Worm (Caenorhabditis elegans) whole organism, L3 larva: ENCODE data around the gene T16G12.9.
A peak's percentile ranks its signal among the peaks of the same experiment; 100 is the strongest.

ENCODE experiments used
- R02D3.7 ChIP-seq: fragments of 150-350 bp; optimal IDR thresholded peaks from 2 replicates; lab custom pipeline; 2014; ENCODE audit warnings: missing biosample characterization, missing genetic modification characterization
- ZK546.5 ChIP-seq: sonication (generic microtip); optimal IDR thresholded peaks from 2 replicates; lab custom pipeline; 2017; ENCODE audit warnings: missing biosample characterization, missing genetic modification characterization
- aly-2 ChIP-seq: fragments of 150-350 bp; optimal IDR thresholded peaks from 2 replicates; lab custom pipeline; 2014; ENCODE audit warnings: missing biosample characterization, missing genetic modification characterization
- ama-1 ChIP-seq: fragments of 150-350 bp; optimal IDR thresholded peaks from 2 replicates; lab custom pipeline; 2018
- ceh-28 ChIP-seq: fragments of 150-350 bp; optimal IDR thresholded peaks from 2 replicates; lab custom pipeline; 2014; ENCODE audit warnings: missing biosample characterization, missing genetic modification reagents, missing genetic modification characterization
- ceh-82 ChIP-seq: fragments of 150-350 bp; optimal IDR thresholded peaks from 2 replicates; lab custom pipeline; 2014; ENCODE audit warnings: missing biosample characterization, missing genetic modification characterization
- ceh-9 ChIP-seq: sonication (generic microtip); optimal IDR thresholded peaks from 2 replicates; lab custom pipeline; 2018; ENCODE audit warnings: missing biosample characterization, missing genetic modification characterization
- daf-12 ChIP-seq: fragments of 150-350 bp; optimal IDR thresholded peaks from 2 replicates; lab custom pipeline; 2014; ENCODE audit warnings: missing biosample characterization, missing genetic modification reagents, missing genetic modification characterization
- egl-27 ChIP-seq: sonication (generic microtip); optimal IDR thresholded peaks from 4 replicates; lab custom pipeline; 2017; ENCODE audit warnings: missing biosample characterization, missing genetic modification reagents, missing genetic modification characterization
- egl-5 ChIP-seq: fragments of 150-350 bp; optimal IDR thresholded peaks from 2 replicates; lab custom pipeline; 2017; ENCODE audit warnings: missing biosample characterization, missing genetic modification reagents, missing genetic modification characterization, inconsistent platforms
- elt-1 ChIP-seq: fragments of 150-350 bp; optimal IDR thresholded peaks from 2 replicates; lab custom pipeline; 2014; ENCODE audit warnings: missing biosample characterization, missing genetic modification characterization
- elt-2 ChIP-seq: sonication (generic microtip); optimal IDR thresholded peaks from 2 replicates; lab custom pipeline; 2016; ENCODE audit warnings: missing genetic modification reagents, mild to moderate bottlenecking, missing genetic modification characterization, missing compliant biosample characterization
- elt-3 ChIP-seq, 3 experiments: fragments of 150-350 bp in 1 of 3; sonication (generic microtip) in 2 of 3; optimal IDR thresholded peaks; 2 replicates in 2 of 3; 4 replicates in 1 of 3; lab custom pipeline; 2014 to 2017; ENCODE audit warnings: missing biosample characterization in 3 of 3, missing genetic modification characterization in 3 of 3
- eor-1 ChIP-seq, 2 experiments: fragments of 150-350 bp; optimal IDR thresholded peaks; 2 replicates each; lab custom pipeline; 2014 to 2018; ENCODE audit warnings: missing biosample characterization in 2 of 2, missing genetic modification characterization in 2 of 2
- fkh-10 ChIP-seq: sonication (generic microtip); optimal IDR thresholded peaks from 2 replicates; lab custom pipeline; 2017; ENCODE audit warnings: missing biosample characterization, missing genetic modification reagents, missing genetic modification characterization
- fkh-2 ChIP-seq: fragments of 150-350 bp; optimal IDR thresholded peaks from 2 replicates; lab custom pipeline; 2014; ENCODE audit warnings: missing biosample characterization, missing genetic modification reagents, missing genetic modification characterization
- hmg-11 ChIP-seq: sonication (generic microtip); optimal IDR thresholded peaks from 2 replicates; lab custom pipeline; 2016; ENCODE audit warnings: missing genetic modification characterization, missing compliant biosample characterization
- jun-1 ChIP-seq: fragments of 150-350 bp; optimal IDR thresholded peaks from 2 replicates; lab custom pipeline; 2014; ENCODE audit warnings: missing biosample characterization, missing genetic modification reagents, missing genetic modification characterization
- lin-15B ChIP-seq: fragments of 150-350 bp; optimal IDR thresholded peaks from 2 replicates; lab custom pipeline; 2014; ENCODE audit warnings: missing biosample characterization, missing genetic modification characterization
- lin-39 ChIP-seq: fragments of 150-350 bp; optimal IDR thresholded peaks from 2 replicates; lab custom pipeline; 2018; ENCODE audit warnings: missing biosample characterization, missing genetic modification reagents, missing genetic modification characterization
- lsy-12 ChIP-seq: sonication (generic microtip); optimal IDR thresholded peaks from 2 replicates; lab custom pipeline; 2016; ENCODE audit warnings: mild to moderate bottlenecking, missing genetic modification characterization, missing compliant biosample characterization
- mdl-1 ChIP-seq: fragments of 150-350 bp; optimal IDR thresholded peaks from 2 replicates; lab custom pipeline; 2014; ENCODE audit warnings: missing biosample characterization, missing genetic modification characterization
- nfya-1 ChIP-seq: sonication (generic microtip); optimal IDR thresholded peaks from 2 replicates; lab custom pipeline; 2017; ENCODE audit warnings: missing genetic modification characterization, mild to moderate bottlenecking, missing compliant biosample characterization, antibody characterized with exemption, moderate library complexity; ENCODE audit not compliant: insufficient read depth
- nhr-11 ChIP-seq: fragments of 150-350 bp; optimal IDR thresholded peaks from 2 replicates; lab custom pipeline; 2014; ENCODE audit warnings: missing biosample characterization, missing genetic modification characterization
- nhr-12 ChIP-seq: fragments of 150-350 bp; optimal IDR thresholded peaks from 2 replicates; lab custom pipeline; 2014; ENCODE audit warnings: missing biosample characterization, missing genetic modification characterization
- nhr-23 ChIP-seq: fragments of 150-350 bp; optimal IDR thresholded peaks from 2 replicates; lab custom pipeline; 2014; ENCODE audit warnings: missing biosample characterization, missing genetic modification reagents, missing genetic modification characterization
- nhr-25 ChIP-seq: sonication (generic microtip); optimal IDR thresholded peaks from 2 replicates; lab custom pipeline; 2017; ENCODE audit warnings: missing biosample characterization, missing genetic modification characterization
- nhr-43 ChIP-seq: sonication (generic microtip); optimal IDR thresholded peaks from 2 replicates; lab custom pipeline; 2016; ENCODE audit warnings: mild to moderate bottlenecking, missing genetic modification characterization, missing compliant biosample characterization; ENCODE audit not compliant: poor library complexity, severe bottlenecking
- nhr-67 ChIP-seq: fragments of 150-350 bp; optimal IDR thresholded peaks from 2 replicates; lab custom pipeline; 2014; ENCODE audit warnings: missing biosample characterization, missing genetic modification characterization
- nhr-76 ChIP-seq: fragments of 150-350 bp; sonication (generic microtip); optimal IDR thresholded peaks from 5 replicates; lab custom pipeline; 2014; ENCODE audit warnings: missing biosample characterization, missing genetic modification characterization
- nhr-77 ChIP-seq: fragments of 150-350 bp; optimal IDR thresholded peaks from 2 replicates; lab custom pipeline; 2014; ENCODE audit warnings: missing biosample characterization, missing genetic modification characterization
- pha-4 ChIP-seq: fragments of 150-350 bp; optimal IDR thresholded peaks from 2 replicates; lab custom pipeline; 2014; ENCODE audit warnings: missing biosample characterization, missing genetic modification reagents, missing genetic modification characterization
- pqm-1 ChIP-seq: fragments of 150-350 bp; optimal IDR thresholded peaks from 2 replicates; lab custom pipeline; 2017; ENCODE audit warnings: missing biosample characterization, missing genetic modification characterization, inconsistent platforms
- sea-2 ChIP-seq: fragments of 150-350 bp; sonication (generic microtip); optimal IDR thresholded peaks from 4 replicates; lab custom pipeline; 2014; ENCODE audit warnings: missing biosample characterization, missing genetic modification reagents, missing genetic modification characterization
- skn-1 ChIP-seq: fragments of 150-350 bp; optimal IDR thresholded peaks from 2 replicates; lab custom pipeline; 2014; ENCODE audit warnings: missing biosample characterization, missing genetic modification characterization
- snpc-4 ChIP-seq: fragments of 150-350 bp; optimal IDR thresholded peaks from 2 replicates; lab custom pipeline; 2014; ENCODE audit warnings: missing biosample characterization, missing genetic modification characterization
- tbx-2 ChIP-seq: sonication (generic microtip); optimal IDR thresholded peaks from 2 replicates; lab custom pipeline; 2016; ENCODE audit warnings: mild to moderate bottlenecking, missing genetic modification characterization, missing compliant biosample characterization
- unc-39 ChIP-seq: sonication (generic microtip); optimal IDR thresholded peaks from 4 replicates; lab custom pipeline; 2017; ENCODE audit warnings: missing biosample characterization, missing genetic modification characterization
- unc-62 ChIP-seq: fragments of 150-350 bp; sonication (generic microtip); optimal IDR thresholded peaks from 4 replicates; lab custom pipeline; 2014; ENCODE audit warnings: missing biosample characterization, missing genetic modification reagents, missing genetic modification characterization
- zag-1 ChIP-seq: fragments of 150-350 bp; optimal IDR thresholded peaks from 2 replicates; lab custom pipeline; 2014; ENCODE audit warnings: missing biosample characterization, missing genetic modification characterization
- ztf-4 ChIP-seq: fragments of 150-350 bp; optimal IDR thresholded peaks from 2 replicates; lab custom pipeline; 2014; ENCODE audit warnings: missing biosample characterization, missing genetic modification characterization

T16G12.9 gene

DNA sequence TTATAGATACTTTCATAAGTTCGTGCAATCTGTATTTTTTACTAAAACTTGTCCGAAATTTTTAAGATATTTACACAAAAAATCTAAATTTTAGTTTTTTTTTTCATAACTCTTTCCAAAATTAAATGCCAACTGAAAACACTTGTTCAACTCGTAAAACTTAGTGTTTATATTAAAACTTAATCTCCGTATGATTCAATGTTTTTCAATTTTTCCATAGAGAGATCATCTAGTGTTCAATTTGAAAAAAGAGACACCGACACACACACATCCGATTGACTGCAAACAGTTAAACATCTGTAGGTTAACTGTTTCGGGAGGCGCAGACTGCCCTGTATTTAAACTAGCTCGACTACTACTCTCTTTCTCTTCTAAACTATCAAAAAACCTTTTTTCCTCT lies 30.9 kb upstream of the T16G12.9 start, which contains the start of gene T16H12.9:
Gene T16H12.9 (plus strand): TSS at position 301 of the 400 bp plus-strand sequence.
- TF ChIP-seq ama-1 (lab: Kevin White, UChicago) (no peak), aly-2 (tag; lab: Kevin White, UChicago) (no peak), elt-3 (tag; optimal IDR thresholded peaks at IDR 0.05; lab: Kevin White, UChicago) (no peak), pha-4 (tag; lab: Kevin White, UChicago) (no peak), R02D3.7 (no peak), nhr-67 (no peak), nhr-76 (tag; lab: Kevin White, UChicago) (no peak), lin-39 (no peak), ceh-82 (tag; lab: Kevin White, UChicago) (no peak)

DNA sequence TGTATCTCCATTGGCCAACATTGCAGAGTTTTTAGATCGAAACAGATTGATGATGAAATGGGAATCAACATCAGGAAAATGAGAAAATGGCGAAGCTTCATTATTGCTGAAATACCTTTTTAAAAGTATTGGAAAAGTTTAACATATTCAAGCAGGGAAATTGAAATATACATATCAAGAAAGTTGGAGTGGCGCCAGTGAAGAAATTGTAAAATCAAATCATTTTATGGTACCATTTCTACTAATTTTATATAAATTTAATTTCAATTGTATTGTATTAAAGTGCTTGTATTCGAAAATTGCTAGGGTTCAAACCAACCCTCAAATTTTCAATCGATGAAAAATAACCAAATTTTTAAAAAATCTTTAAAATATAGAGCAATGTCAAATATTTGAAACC lies 28.3 kb upstream of the T16G12.9 start, which contains the start of gene srt-55:
Gene srt-55 (minus strand): TSS at position 101 of the 400 bp plus-strand sequence.
- TF ChIP-seq ama-1 (lab: Kevin White, UChicago): no peak
- no peak for TF ChIP-seq ZK546.5 (tag; lab: Kevin White, UChicago)
- TF ChIP-seq snpc-4 (tag; lab: Kevin White, UChicago): no peak
- TF ChIP-seq nhr-12 (tag; lab: Kevin White, UChicago): no peak
- no peak for TF ChIP-seq ztf-4 (tag; lab: Kevin White, UChicago)
- TF ChIP-seq fkh-2 (tag; lab: Kevin White, UChicago): no peak
- TF ChIP-seq jun-1 (tag; lab: Kevin White, UChicago): no peak
- TF ChIP-seq sea-2 (GFP tag; lab: Kevin White, UChicago): no peak

DNA sequence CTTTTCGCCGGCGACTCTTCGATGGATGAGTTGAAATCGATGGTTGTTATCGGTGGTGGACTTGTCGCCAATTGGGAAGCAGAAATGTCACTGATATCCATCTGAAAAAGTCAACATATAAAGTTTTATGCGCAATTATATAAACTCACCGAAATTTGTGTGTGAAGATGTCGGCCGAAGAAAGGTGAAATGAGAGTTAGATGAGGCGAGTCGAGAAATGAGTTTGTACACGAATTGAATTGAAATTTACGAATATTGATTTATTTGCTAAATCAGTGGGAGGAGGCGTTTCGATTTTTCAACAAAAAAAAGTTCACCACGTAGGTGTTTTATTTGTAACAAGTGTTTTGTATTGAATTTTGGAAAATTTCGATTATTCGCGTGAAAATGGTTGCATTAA lies 23.3 kb upstream of the T16G12.9 start, which contains the start of gene kel-10:
Gene kel-10 (minus strand): TSS at position 101 of the 400 bp plus-strand sequence.
- no peak for TF ChIP-seq pha-4 (tag; lab: Kevin White, UChicago)
- no peak for TF ChIP-seq nhr-67
- TF ChIP-seq elt-1: no peak
- TF ChIP-seq mdl-1 (tag; lab: Kevin White, UChicago): no peak
- no peak for TF ChIP-seq nhr-11
- TF ChIP-seq lin-15B (tag; lab: Kevin White, UChicago): no peak
- TF ChIP-seq ceh-9 (tag; lab: Kevin White, UChicago): no peak
- TF ChIP-seq unc-39 (tag; lab: Kevin White, UChicago): no peak
- no peak for TF ChIP-seq nhr-76 (tag; lab: Kevin White, UChicago)
- TF ChIP-seq lsy-12 (tag; lab: Kevin White, UChicago): no peak

DNA sequence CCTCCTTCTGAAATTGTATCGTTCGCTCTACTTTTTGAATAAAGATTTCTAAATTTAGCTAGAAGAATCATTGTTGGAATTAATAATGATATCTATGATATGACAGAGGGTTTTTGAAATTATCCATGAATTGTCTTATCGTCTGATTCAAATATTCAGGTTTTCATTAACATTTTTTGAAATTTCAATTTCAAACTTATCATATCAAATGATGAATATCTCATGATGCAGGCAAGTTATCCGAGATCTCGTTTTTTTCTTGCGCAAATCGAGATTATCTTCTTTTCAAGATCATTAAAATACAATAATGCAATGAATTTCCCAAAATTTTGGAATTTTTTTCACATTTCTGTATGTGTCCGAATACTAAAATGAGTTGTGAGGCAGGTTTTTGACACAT lies 19.9 kb upstream of the T16G12.9 start, which contains the start of gene spop-1:
Gene spop-1 (minus strand): TSS at position 101 of the 400 bp plus-strand sequence.
- TF ChIP-seq ceh-28 (no peak), nfya-1 (no peak), ama-1 (lab: Kevin White, UChicago) (no peak)

- TF ChIP-seq ZK546.5 (tag; lab: Kevin White, UChicago) (no peak), zag-1 (tag; lab: Kevin White, UChicago) (peak; percentile 66), hmg-11 (tag; lab: Kevin White, UChicago) (peak; percentile 99), nhr-43 (tag; lab: Kevin White, UChicago) (peak; percentile 77), nhr-11 (peak; percentile 16), mdl-1 (tag; lab: Kevin White, UChicago) (peak; percentile 96), skn-1 (tag; lab: Kevin White, UChicago) (peak; percentile 62), eor-1 (tag; optimal IDR thresholded peaks at IDR 0.05; lab: Kevin White, UChicago) (no peak), tbx-2 (peak; percentile 67), ceh-82 (tag; lab: Kevin White, UChicago) (peak; percentile 85), unc-62 (GFP tag; lab: Kevin White, UChicago) (peak; percentile 96), lsy-12 (tag; lab: Kevin White, UChicago) (peak; percentile 76), nfya-1 (peak; percentile 99), lin-15B (tag; lab: Kevin White, UChicago) (peak; percentile 76), nhr-25 (tag; lab: Kevin White, UChicago) (peak; percentile 90), lin-39 (peak; percentile 83), nhr-12 (tag; lab: Kevin White, UChicago) (no peak), ama-1 (lab: Kevin White, UChicago) (no peak), egl-5 (peak; percentile 80), elt-2 (tag; lab: Kevin White, UChicago) (peak; percentile 78), nhr-77 (tag; lab: Kevin White, UChicago) (peak; percentile 80), nhr-23 (peak; percentile 79), R02D3.7 (peak; percentile 77), jun-1 (tag; lab: Kevin White, UChicago) (peak; percentile 90), fkh-10 (no peak), ceh-28 (peak; percentile 95), snpc-4 (tag; lab: Kevin White, UChicago) (peak; percentile 52), pha-4 (tag; lab: Kevin White, UChicago) (peak; percentile 96), nhr-76 (tag; lab: Kevin White, UChicago) (no peak), pqm-1 (tag; lab: Kevin White, UChicago) (peak; percentile 72), ztf-4 (tag; lab: Kevin White, UChicago) (no peak), elt-1 (peak; percentile 54), daf-12 (tag; lab: Kevin White, UChicago) (no peak), sea-2 (GFP tag; lab: Kevin White, UChicago) (no peak), egl-27 (peak; percentile 47)
These were observed 18.5 kb upstream of the T16G12.9 start for ce11 chrIII:10096525-10096972.
